Fruit fly (Drosophila melanogaster) whole organism, wandering third instar larva: ENCODE measurements around the gene CG3679.
A peak's percentile ranks its signal among the peaks of the same experiment; 100 is the strongest.

ENCODE experiments used
- Dfd ChIP-seq: fragments of >200 bp; optimal IDR thresholded peaks from 2 replicates; lab custom pipeline; 2017; ENCODE audit warnings: missing biosample characterization, missing genetic modification characterization
- Dif ChIP-seq: fragments of 200-275, 200-300 bp; sonication (Bioruptor generic); optimal IDR thresholded peaks from 2 replicates; lab custom pipeline; 2018; ENCODE audit warnings: missing biosample characterization, missing genetic modification characterization; ENCODE audit not compliant: partially characterized antibody
- Mio ChIP-seq: sonication (Bioruptor generic); optimal IDR thresholded peaks from 2 replicates; lab custom pipeline; 2016; ENCODE audit warnings: missing biosample characterization, missing genetic modification characterization
- Myc ChIP-seq: fragments of >200 bp; optimal IDR thresholded peaks from 2 replicates; lab custom pipeline; 2017
- N ChIP-seq: fragments of >200 bp; optimal IDR thresholded peaks from 2 replicates; lab custom pipeline; 2018; ENCODE audit warnings: missing biosample characterization, missing external identifiers, missing genetic modification characterization
- OdsH ChIP-seq: fragments of 200-800 bp; sonication (Bioruptor generic); optimal IDR thresholded peaks from 2 replicates; lab custom pipeline; 2016; ENCODE audit warnings: missing biosample characterization, mild to moderate bottlenecking, missing genetic modification characterization
- Rel ChIP-seq, 2 experiments: fragments of 200-800 bp; sonication (Bioruptor generic) in 1 of 2; optimal IDR thresholded peaks; 2 replicates in 1 of 2; 3 replicates in 1 of 2; lab custom pipeline; 2016 to 2019; ENCODE audit warnings: mild to moderate bottlenecking in 2 of 2, missing biosample characterization in 2 of 2, missing genetic modification characterization in 2 of 2, moderate library complexity in 1 of 2
- dl ChIP-seq, 2 experiments: fragments of 175-275, 200-275 bp in 1 of 2; fragments of 200-275 bp in 1 of 2; sonication (Bioruptor generic); optimal IDR thresholded peaks; lab custom pipeline; 2018; ENCODE audit warnings: mild to moderate bottlenecking in 2 of 2, missing biosample characterization in 2 of 2, missing genetic modification characterization in 2 of 2, moderate library complexity in 2 of 2; ENCODE audit not compliant: partially characterized antibody in 2 of 2, insufficient read depth in 1 of 2
- dsf ChIP-seq: sonication (Bioruptor generic); optimal IDR thresholded peaks from 2 replicates; lab custom pipeline; 2016; ENCODE audit warnings: missing biosample characterization, missing genetic modification characterization, borderline replicate concordance
- fru ChIP-seq: fragments of 200-800 bp; sonication (Bioruptor generic); optimal IDR thresholded peaks from 3 replicates; lab custom pipeline; 2016; ENCODE audit warnings: missing biosample characterization, mild to moderate bottlenecking, missing genetic modification characterization
- pan ChIP-seq: fragments of >200 bp; optimal IDR thresholded peaks from 2 replicates; lab custom pipeline; 2017
- rgr ChIP-seq: fragments of 200-800 bp; sonication (Bioruptor generic); optimal IDR thresholded peaks from 3 replicates; lab custom pipeline; 2016; ENCODE audit warnings: missing biosample characterization, mild to moderate bottlenecking, missing genetic modification characterization
- sage ChIP-seq: fragments of 200-800 bp; sonication (Bioruptor generic); optimal IDR thresholded peaks from 2 replicates; lab custom pipeline; 2016; ENCODE audit warnings: missing biosample characterization, mild to moderate bottlenecking, missing genetic modification characterization
- woc ChIP-seq: sonication (Bioruptor generic); optimal IDR thresholded peaks from 2 replicates; lab custom pipeline; 2016; ENCODE audit warnings: missing biosample characterization, mild to moderate bottlenecking, missing genetic modification characterization

Gene CG3679

dm6 chrX:16350062-16350461 is 46.4 kb downstream of the CG3679 start, which contains the start of gene sl:
TSS of gene sl (plus strand) at chrX:16350315.
- no peak for TF ChIP-seq Mio (GFP tag; lab: Kevin White, UChicago)
- no peak for TF ChIP-seq sage (GFP tag; lab: Kevin White, UChicago)
- no peak for TF ChIP-seq pan
- TF ChIP-seq N (GFP tag; lab: Kevin White, UChicago), result peak; percentile 80
- TF ChIP-seq OdsH (GFP tag; lab: Kevin White, UChicago), result no peak
- TF ChIP-seq Rel (GFP tag; optimal IDR thresholded peaks at IDR 0.05; lab: Kevin White, UChicago), result no peak
- TF ChIP-seq Rel (tag; optimal IDR thresholded peaks at IDR 0.05; lab: Kevin White, UChicago), result no peak
- TF ChIP-seq dsf (GFP tag; lab: Kevin White, UChicago), result no peak
- TF ChIP-seq Dfd (GFP tag; lab: Kevin White, UChicago), result no peak
- TF ChIP-seq woc (GFP tag; lab: Kevin White, UChicago), result peak; percentile 17
- no peak for TF ChIP-seq dl (GFP tag; optimal IDR thresholded peaks at IDR 0.05; lab: Kevin White, UChicago; ENCODE audit: insufficient read depth in 1 of 2, partially characterized antibody in 2 of 2)
- no peak for TF ChIP-seq rgr (GFP tag; lab: Kevin White, UChicago)
- no peak for TF ChIP-seq fru
- no peak for TF ChIP-seq Dif
- TF ChIP-seq Myc (lab: Kevin White, UChicago), result peak; percentile 12
